Worm (Caenorhabditis elegans) whole organism, late embryonic: Measurements from ENCODE around the gene ceh-23.

Experiments
- C08G9.2 ChIP-seq: sonication (generic microtip); optimal IDR thresholded peaks from 2 replicates; lab custom pipeline; 2016; ENCODE audit warnings: mild to moderate bottlenecking, missing genetic modification characterization, moderate library complexity, missing compliant biosample characterization
- ahr-1 ChIP-seq: sonication (generic microtip); optimal IDR thresholded peaks from 2 replicates; lab custom pipeline; 2016; ENCODE audit warnings: missing genetic modification characterization, missing compliant biosample characterization
- ceh-19 ChIP-seq: fragments of 200-800 bp; sonication (Bioruptor generic); optimal IDR thresholded peaks from 2 replicates; lab custom pipeline; 2018; ENCODE audit warnings: mild to moderate bottlenecking, missing genetic modification characterization, missing compliant biosample characterization
- ceh-22 ChIP-seq: sonication (generic microtip); optimal IDR thresholded peaks from 2 replicates; lab custom pipeline; 2017; ENCODE audit warnings: missing biosample characterization, missing genetic modification characterization
- ceh-24 ChIP-seq: sonication (generic microtip); optimal IDR thresholded peaks from 2 replicates; lab custom pipeline; 2016; ENCODE audit warnings: mild to moderate bottlenecking, missing genetic modification characterization, missing compliant biosample characterization
- ceh-30 ChIP-seq: fragments of 150-350 bp; optimal IDR thresholded peaks from 2 replicates; lab custom pipeline; 2014; ENCODE audit warnings: missing biosample characterization, missing genetic modification characterization
- ceh-45 ChIP-seq: fragments of 200-800 bp; sonication (Bioruptor generic); IDR thresholded peaks from 2 replicates; pipeline ENCODE4 v1.3.6; 2022; ENCODE audit warnings: missing genetic modification reagents, missing genetic modification characterization, missing compliant biosample characterization
- ceh-48 ChIP-seq: sonication (generic microtip); optimal IDR thresholded peaks from 2 replicates; lab custom pipeline; 2016; ENCODE audit warnings: missing genetic modification characterization, inconsistent platforms, missing compliant biosample characterization
- ceh-9 ChIP-seq: sonication (generic microtip); optimal IDR thresholded peaks from 2 replicates; lab custom pipeline; 2016; ENCODE audit warnings: mild to moderate bottlenecking, missing genetic modification characterization, inconsistent platforms, missing compliant biosample characterization
- che-1 ChIP-seq: sonication (generic microtip); optimal IDR thresholded peaks from 2 replicates; lab custom pipeline; 2016; ENCODE audit warnings: mild to moderate bottlenecking, missing genetic modification characterization, missing compliant biosample characterization
- elt-2 ChIP-seq: sonication (generic microtip); optimal IDR thresholded peaks from 2 replicates; lab custom pipeline; 2016; ENCODE audit warnings: missing genetic modification reagents, missing genetic modification characterization, missing compliant biosample characterization
- ets-4 ChIP-seq: sonication (generic microtip); optimal IDR thresholded peaks from 2 replicates; lab custom pipeline; 2016; ENCODE audit warnings: missing genetic modification characterization, missing compliant biosample characterization
- eyg-1 ChIP-seq: sonication (generic microtip); optimal IDR thresholded peaks from 2 replicates; lab custom pipeline; 2016; ENCODE audit warnings: missing genotype, missing genetic modification characterization, missing compliant biosample characterization
- fkh-6 ChIP-seq: sonication (generic microtip); optimal IDR thresholded peaks from 2 replicates; lab custom pipeline; 2016; ENCODE audit warnings: missing genetic modification characterization, missing compliant biosample characterization
- gmeb-2 ChIP-seq: sonication (generic microtip); optimal IDR thresholded peaks from 2 replicates; lab custom pipeline; 2016; ENCODE audit warnings: missing genetic modification characterization, inconsistent platforms, missing compliant biosample characterization
- hlh-15 ChIP-seq: sonication (generic microtip); optimal IDR thresholded peaks from 2 replicates; lab custom pipeline; 2016; ENCODE audit warnings: missing genetic modification characterization, missing compliant biosample characterization
- hlh-30 ChIP-seq: sonication (generic microtip); optimal IDR thresholded peaks from 2 replicates; lab custom pipeline; 2017; ENCODE audit warnings: antibody characterized with exemption, missing genetic modification characterization, missing compliant biosample characterization; ENCODE audit not compliant: insufficient read depth
- lim-6 ChIP-seq: sonication (generic microtip); optimal IDR thresholded peaks from 2 replicates; lab custom pipeline; 2016; ENCODE audit warnings: missing genetic modification characterization, missing compliant biosample characterization
- madf-2 ChIP-seq: sonication (generic microtip); optimal IDR thresholded peaks from 2 replicates; lab custom pipeline; 2017; ENCODE audit warnings: missing genetic modification characterization, missing compliant biosample characterization
- nhr-232 ChIP-seq: sonication (generic microtip); optimal IDR thresholded peaks from 2 replicates; lab custom pipeline; 2016; ENCODE audit warnings: missing genetic modification characterization, missing compliant biosample characterization
- pag-3 ChIP-seq: sonication (generic microtip); optimal IDR thresholded peaks from 2 replicates; lab custom pipeline; 2016; ENCODE audit warnings: missing compliant biosample characterization, missing genetic modification characterization, borderline replicate concordance
- pat-9 ChIP-seq: fragments of 200-800 bp; sonication (Bioruptor generic); optimal IDR thresholded peaks from 2 replicates; lab custom pipeline; 2018; ENCODE audit warnings: mild to moderate bottlenecking, missing genetic modification characterization, moderate library complexity, missing compliant biosample characterization
- pax-1 ChIP-seq: fragments of 150-350 bp; optimal IDR thresholded peaks from 2 replicates; lab custom pipeline; 2014; ENCODE audit warnings: missing biosample characterization, missing genetic modification characterization
- pha-4 ChIP-seq: fragments of 150-350 bp; optimal IDR thresholded peaks from 2 replicates; lab custom pipeline; 2018; ENCODE audit warnings: missing biosample characterization, missing genetic modification reagents, missing genetic modification characterization
- rnt-1 ChIP-seq: sonication (generic microtip); optimal IDR thresholded peaks from 2 replicates; lab custom pipeline; 2016; ENCODE audit warnings: missing genetic modification characterization, missing compliant biosample characterization
- sdc-2 ChIP-seq: sonication (generic microtip); optimal IDR thresholded peaks from 2 replicates; lab custom pipeline; 2016; ENCODE audit warnings: missing genotype, missing genetic modification characterization, missing compliant biosample characterization
- sox-2 ChIP-seq: fragments of 200-800 bp; sonication (Bioruptor generic); IDR thresholded peaks from 2 replicates; pipeline ENCODE4 v1.3.6; 2022; ENCODE audit warnings: missing genetic modification reagents, missing genetic modification characterization, missing compliant biosample characterization
- tbx-2 ChIP-seq: sonication (generic microtip); optimal IDR thresholded peaks from 2 replicates; lab custom pipeline; 2016; ENCODE audit warnings: missing genetic modification characterization, missing compliant biosample characterization
- tbx-7 ChIP-seq: sonication (generic microtip); optimal IDR thresholded peaks from 2 replicates; lab custom pipeline; 2016; ENCODE audit warnings: missing genotype, missing genetic modification characterization, missing compliant biosample characterization
- ttx-3 ChIP-seq: sonication (generic microtip); optimal IDR thresholded peaks from 2 replicates; lab custom pipeline; 2016; ENCODE audit warnings: missing genetic modification reagents, missing genetic modification characterization, missing compliant biosample characterization
- unc-3 ChIP-seq, 2 experiments: fragments of 200-800 bp in 1 of 2; sonication (Bioruptor generic) in 1 of 2; sonication (generic microtip) in 1 of 2; conservative IDR thresholded peaks in 1 of 2; optimal IDR thresholded peaks in 1 of 2; 2 replicates each; pipeline versions ENCODE4 v1.3.6 to Lab custom; 2016 to 2022; ENCODE audit warnings: missing compliant biosample characterization in 2 of 2, missing genetic modification characterization in 2 of 2, missing genetic modification reagents in 1 of 2
- unc-42 ChIP-seq: sonication (generic microtip); optimal IDR thresholded peaks from 2 replicates; lab custom pipeline; 2016; ENCODE audit warnings: missing genotype, missing genetic modification characterization, missing compliant biosample characterization
- unc-86 ChIP-seq: sonication (generic microtip); optimal IDR thresholded peaks from 2 replicates; lab custom pipeline; 2016; ENCODE audit warnings: missing genetic modification characterization, missing compliant biosample characterization
- ztf-16 ChIP-seq: sonication (generic microtip); optimal IDR thresholded peaks from 2 replicates; lab custom pipeline; 2017; ENCODE audit warnings: missing genetic modification characterization, missing compliant biosample characterization

Gene ceh-23

DNA sequence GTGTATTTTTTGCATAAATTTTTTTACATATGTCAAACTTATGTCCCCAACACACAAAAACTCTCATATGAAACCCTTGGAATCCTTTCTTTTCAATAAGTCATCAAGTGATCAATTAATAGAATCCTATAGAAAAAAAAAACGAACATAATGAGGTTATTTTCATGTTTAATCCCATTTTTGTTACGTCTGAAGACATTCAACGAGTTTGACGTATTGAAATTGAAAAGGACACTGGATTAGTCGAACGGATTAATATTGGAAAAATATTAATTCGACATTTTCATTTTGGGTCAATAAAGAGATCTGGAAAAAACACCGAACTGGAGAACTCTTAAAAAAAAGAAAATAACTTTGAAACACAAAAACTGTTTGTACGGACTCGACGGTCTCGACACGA is 6.9 kb upstream of the ceh-23 start:
- TF ChIP-seq ttx-3 (tag; lab: Kevin White, UChicago): no peak
- TF ChIP-seq pat-9 (tag; lab: Kevin White, UChicago): no peak
- TF ChIP-seq ets-4 (tag; lab: Kevin White, UChicago): no peak

DNA sequence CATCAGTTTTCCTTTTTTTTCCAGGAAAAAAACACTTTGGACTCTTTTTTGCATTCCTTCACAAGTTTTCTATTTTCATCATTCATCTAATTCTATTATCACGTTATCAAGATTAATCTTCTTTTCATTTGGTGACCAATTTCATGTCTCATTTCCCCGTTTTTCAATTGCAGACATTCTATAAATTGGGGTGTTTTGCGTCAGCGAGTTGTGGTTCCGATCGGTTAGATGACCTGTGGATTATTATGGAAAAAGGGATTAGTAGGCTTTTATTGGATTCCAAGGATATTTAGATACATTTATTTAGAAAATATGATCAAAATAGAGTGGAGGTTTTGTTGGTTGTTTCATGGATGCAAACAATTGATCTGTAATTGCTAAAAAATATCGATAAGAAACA is 4.5 kb upstream of the ceh-23 start:
- no peak for TF ChIP-seq elt-2 (tag; lab: Kevin White, UChicago)
- TF ChIP-seq gmeb-2: no peak
- no peak for TF ChIP-seq tbx-7 (tag; lab: Kevin White, UChicago)
- no peak for TF ChIP-seq sox-2
- no peak for TF ChIP-seq fkh-6 (tag; lab: Kevin White, UChicago)
- TF ChIP-seq ceh-48 (tag; lab: Kevin White, UChicago): no peak
- no peak for TF ChIP-seq ceh-9
- no peak for TF ChIP-seq lim-6
- TF ChIP-seq madf-2 (tag; lab: Kevin White, UChicago): no peak
- no peak for TF ChIP-seq ceh-30
- no peak for TF ChIP-seq pax-1 (tag; lab: Kevin White, UChicago)
- no peak for TF ChIP-seq eyg-1 (tag; lab: Kevin White, UChicago)
- TF ChIP-seq hlh-30 (tag; lab: Kevin White, UChicago): no peak
- no peak for TF ChIP-seq tbx-2 (tag; lab: Kevin White, UChicago)
- no peak for TF ChIP-seq hlh-15
- no peak for TF ChIP-seq C08G9.2 (tag; lab: Kevin White, UChicago)
- TF ChIP-seq pag-3 (tag; lab: Kevin White, UChicago): no peak
- TF ChIP-seq ceh-19 (GFP tag; lab: Kevin White, UChicago): no peak
- no peak for TF ChIP-seq che-1 (tag; lab: Kevin White, UChicago)

DNA sequence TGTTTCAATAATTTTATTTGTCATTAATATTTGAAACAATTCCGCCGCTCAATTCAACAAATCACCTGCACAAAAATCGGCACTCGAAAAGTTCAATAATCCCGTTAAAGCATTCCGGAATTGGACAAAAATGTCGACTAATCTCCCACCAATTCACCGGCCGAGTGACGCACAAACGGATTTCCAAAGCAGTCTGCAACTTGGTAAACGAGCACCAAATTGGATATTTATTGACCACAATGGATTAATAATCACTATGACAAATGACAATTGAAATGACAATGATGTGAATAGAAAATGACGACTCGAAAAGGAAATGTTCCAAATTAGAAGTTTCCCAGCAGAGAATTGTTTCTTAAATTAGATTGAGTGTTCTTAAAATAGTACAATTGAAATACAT is 3.7 kb upstream of the ceh-23 start:
- TF ChIP-seq madf-2 (tag; lab: Kevin White, UChicago) (no peak), nhr-232 (tag; lab: Kevin White, UChicago) (no peak), unc-86 (tag; lab: Kevin White, UChicago) (no peak), ceh-22 (tag; lab: Kevin White, UChicago) (no peak), hlh-30 (tag; lab: Kevin White, UChicago) (no peak), ceh-48 (tag; lab: Kevin White, UChicago) (no peak), ceh-45 (GFP tag; lab: Robert Waterston, UW) (no peak), eyg-1 (tag; lab: Kevin White, UChicago) (no peak), ets-4 (tag; lab: Kevin White, UChicago) (no peak), ztf-16 (tag; lab: Kevin White, UChicago) (no peak), unc-42 (no peak), ttx-3 (tag; lab: Kevin White, UChicago) (no peak)

DNA sequence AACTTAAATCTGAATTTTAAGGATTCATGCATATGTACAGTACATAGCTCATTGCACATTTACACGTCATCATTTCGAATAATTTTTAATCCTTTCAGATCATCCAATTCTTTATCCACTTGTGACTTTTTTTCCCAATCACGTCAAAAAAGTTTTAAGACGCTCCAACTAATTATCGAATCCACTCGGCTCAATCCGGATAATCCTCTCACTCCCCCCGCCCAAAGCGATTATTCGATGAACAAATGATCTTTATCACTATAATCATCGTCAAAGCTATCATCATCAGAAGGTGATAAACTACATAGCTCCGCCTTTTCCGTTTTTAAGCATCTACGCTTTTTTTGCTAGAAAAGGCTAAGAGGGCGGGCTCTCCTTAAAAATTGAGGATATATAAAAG is 1.8 kb upstream of the ceh-23 start:
- TF ChIP-seq rnt-1 (tag; lab: Kevin White, UChicago): no peak
- TF ChIP-seq lim-6: no peak
- no peak for TF ChIP-seq ahr-1
- no peak for TF ChIP-seq sdc-2
- no peak for TF ChIP-seq pha-4 (tag; lab: Kevin White, UChicago)
- no peak for TF ChIP-seq hlh-15
- TF ChIP-seq unc-3 (GFP tag; conservative IDR thresholded peaks at IDR 0.05; lab: Robert Waterston, UW): no peak
- no peak for TF ChIP-seq unc-3 (tag; optimal IDR thresholded peaks at IDR 0.05; lab: Kevin White, UChicago)

DNA sequence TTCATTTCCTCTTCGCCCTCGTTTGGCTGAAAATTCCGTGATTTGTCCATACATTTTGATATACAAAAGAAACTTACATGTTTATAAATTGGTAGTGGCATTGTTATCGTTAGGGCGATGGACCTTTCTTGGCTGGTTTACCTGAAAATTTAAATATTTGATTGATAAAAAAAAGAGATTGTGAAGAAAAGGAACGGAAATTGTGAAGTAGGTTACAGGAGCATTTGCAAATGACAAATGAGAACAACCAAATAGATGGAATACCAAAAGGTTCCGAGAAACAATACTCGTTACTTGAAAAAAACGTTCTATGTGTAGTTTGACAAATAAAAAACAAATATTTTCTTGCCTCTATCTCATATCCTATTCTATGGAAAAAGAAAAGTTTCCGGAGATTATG is 4.1 kb downstream of the ceh-23 start, which contains the start of gene ZK652.8:
Gene ZK652.8, minus strand, starts transcription at position 101 of the 400 bp plus-strand sequence.
- no peak for TF ChIP-seq ceh-24 (tag; lab: Kevin White, UChicago)
